Fruit fly (Drosophila melanogaster): ENCODE measurements around the gene CG6813.
A peak's percentile ranks its signal among the peaks of the same experiment; 100 is the strongest.

Gene CG6813

DNA sequence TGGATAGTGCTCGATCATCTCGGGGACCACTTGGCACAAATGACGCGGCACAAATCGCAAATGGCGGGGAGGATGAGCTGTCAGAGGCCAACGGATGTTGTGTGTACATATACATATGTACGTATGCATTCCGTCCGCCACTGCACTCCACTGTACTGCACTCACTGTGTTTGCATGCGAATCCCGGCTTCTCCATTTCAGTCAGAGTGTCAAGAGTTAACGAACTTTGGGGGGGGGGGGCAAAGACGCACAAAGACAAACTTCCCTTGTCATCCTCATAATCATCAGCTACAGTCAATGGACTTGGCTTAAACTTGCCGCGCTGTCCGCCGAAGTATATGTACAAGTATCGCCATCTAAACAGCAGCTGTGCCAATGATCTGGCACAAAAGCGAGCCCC lies 12.3 kb downstream of the CG6813 start:
- no peak for TF ChIP-seq Snoo (tag; optimal IDR thresholded peaks at IDR 0.05)
- 0 out of 3 replicates have a peak, but pooled peaks have one; percentile 12 for TF ChIP-seq CG4496 (GFP tag; IDR thresholded peaks at IDR 0.05)
- TF ChIP-seq gl (tag; optimal IDR thresholded peaks at IDR 0.05), result no peak
- TF ChIP-seq Ets98B (GFP tag; IDR thresholded peaks at IDR 0.05), result no peak
- TF ChIP-seq CG13204 (GFP tag; optimal IDR thresholded peaks at IDR 0.05), result peak; percentile 24
- TF ChIP-seq Pif1A (GFP tag; optimal IDR thresholded peaks at IDR 0.05), result no peak
- TF ChIP-seq EcR (GFP tag; optimal IDR thresholded peaks at IDR 0.05), result peak; percentile 89
- TF ChIP-seq CG10348 (GFP tag; IDR thresholded peaks at IDR 0.05), result no peak

DNA sequence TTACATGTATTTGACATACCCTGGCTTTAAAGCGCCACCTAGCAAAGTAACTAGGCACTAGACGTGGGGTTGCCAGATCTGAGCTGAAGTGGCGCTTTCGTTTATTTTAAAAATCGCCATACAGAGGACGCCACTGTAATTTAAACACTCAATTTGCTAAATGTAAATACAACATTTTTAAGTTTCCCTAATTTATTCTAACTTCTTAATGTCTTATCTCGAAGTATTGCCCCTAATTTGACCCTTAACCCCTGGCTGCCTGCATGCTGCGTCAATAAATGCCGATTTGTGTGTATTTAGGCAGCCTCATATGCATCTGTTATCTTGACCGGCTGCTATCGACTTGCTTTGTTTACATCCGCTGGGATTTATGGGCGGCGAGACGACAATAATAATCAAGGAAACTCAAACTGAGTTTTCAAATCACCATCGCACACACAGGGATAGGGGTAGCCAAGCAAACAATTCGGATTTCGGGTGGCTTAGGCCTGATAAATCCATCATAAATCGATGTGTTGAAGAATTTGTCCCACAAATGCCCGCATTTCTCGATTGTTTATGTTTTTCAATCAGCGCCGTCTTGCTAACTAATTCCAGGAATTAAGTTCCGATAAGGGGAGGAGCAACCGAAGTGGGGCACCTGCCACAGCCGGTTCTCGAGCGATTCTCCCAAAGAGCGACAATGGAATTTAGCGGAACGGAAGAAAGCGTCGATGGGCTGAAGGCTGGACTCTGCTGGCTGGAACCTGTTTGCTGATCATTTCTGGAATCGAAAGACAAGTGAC lies 13.0 kb downstream of the CG6813 start:
- TF ChIP-seq CG15710 (tag; optimal IDR thresholded peaks at IDR 0.05) (peak; percentile 30), D1 (tag; optimal IDR thresholded peaks at IDR 0.05) (peak; percentile 35), gl (tag; optimal IDR thresholded peaks at IDR 0.05) (no peak), Ets98B (GFP tag; IDR thresholded peaks at IDR 0.05) (no peak), CG13204 (GFP tag; optimal IDR thresholded peaks at IDR 0.05) (no peak), Snoo (tag; optimal IDR thresholded peaks at IDR 0.05) (peak; percentile 42)

DNA sequence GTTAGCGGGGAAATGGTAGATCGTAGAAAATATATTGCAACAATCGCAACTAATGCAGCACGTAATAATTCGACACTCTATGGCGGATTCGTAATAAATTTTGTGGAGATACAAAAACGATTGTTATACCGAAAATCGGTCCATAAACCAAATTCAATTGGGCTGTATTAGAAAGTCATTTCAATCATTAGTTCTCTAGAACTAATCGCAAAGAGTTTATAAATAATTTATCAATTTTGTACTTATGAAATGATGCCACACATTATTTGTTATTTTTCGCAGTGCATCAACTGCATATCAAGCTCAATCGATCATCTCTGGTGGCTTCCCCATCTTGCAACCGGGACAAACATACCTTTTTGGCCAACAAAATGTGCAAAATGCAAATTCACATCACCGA lies 14.0 kb downstream of the CG6813 start:
- TF ChIP-seq CG14655 (GFP tag; optimal IDR thresholded peaks at IDR 0.05), result peak; percentile 5
- TF ChIP-seq CG4496 (GFP tag; IDR thresholded peaks at IDR 0.05), result no peak
- TF ChIP-seq CG8301 (tag; optimal IDR thresholded peaks at IDR 0.05), result peak; percentile 14
- no peak for TF ChIP-seq CG13204 (GFP tag; optimal IDR thresholded peaks at IDR 0.05)
- no peak for TF ChIP-seq CG12605 (GFP tag; IDR thresholded peaks at IDR 0.05)
- no peak for TF ChIP-seq fd96Ca (GFP tag; IDR thresholded peaks at IDR 0.05)

DNA sequence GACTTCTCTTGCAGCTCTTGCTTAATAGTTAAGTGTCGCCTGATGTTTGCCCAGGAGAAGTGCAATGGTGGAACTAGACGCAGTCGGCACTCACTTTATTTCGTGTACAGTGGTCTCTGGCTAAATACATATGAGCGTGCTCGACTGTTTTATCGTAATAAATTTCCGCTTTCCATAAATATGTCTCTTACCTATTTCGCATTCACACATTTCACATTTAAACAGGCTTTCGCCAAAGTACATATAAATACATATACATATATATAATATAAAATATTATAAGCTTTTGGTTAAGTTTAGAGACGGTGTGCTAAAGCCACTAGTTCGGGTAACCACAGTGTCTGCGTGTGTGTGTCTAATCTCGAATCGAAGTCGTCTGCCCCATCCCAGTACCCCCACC lies 19.8 kb downstream of the CG6813 start:
- TF ChIP-seq CG12605 (GFP tag; IDR thresholded peaks at IDR 0.05), result no peak
- no peak for TF ChIP-seq rn (GFP tag; IDR thresholded peaks at IDR 0.05)
- no peak for TF ChIP-seq Snoo (tag; optimal IDR thresholded peaks at IDR 0.05)
- TF ChIP-seq CG17806 (tag; optimal IDR thresholded peaks at IDR 0.05), result no peak
- peak; percentile 68 for TF ChIP-seq CG14655 (GFP tag; optimal IDR thresholded peaks at IDR 0.05)
- no peak for TF ChIP-seq Ets98B (GFP tag; IDR thresholded peaks at IDR 0.05)
- TF ChIP-seq CG9948 (tag; optimal IDR thresholded peaks at IDR 0.05), result peak; percentile 10
- TF ChIP-seq CG34367 (tag; optimal IDR thresholded peaks at IDR 0.05), result no peak
- peak; percentile 40; the same call in 1 of the 2 replicates for TF ChIP-seq CG32121 (GFP tag; IDR thresholded peaks at IDR 0.05)
- TF ChIP-seq EcR (GFP tag; optimal IDR thresholded peaks at IDR 0.05), result no peak
- no peak for TF ChIP-seq Pif1B (GFP tag; optimal IDR thresholded peaks at IDR 0.05)
- TF ChIP-seq CG10348 (GFP tag; IDR thresholded peaks at IDR 0.05), result no peak
- TF ChIP-seq CG13204 (GFP tag; optimal IDR thresholded peaks at IDR 0.05), result no peak
- TF ChIP-seq CG8301 (tag; optimal IDR thresholded peaks at IDR 0.05), result peak; percentile 38
- no peak for TF ChIP-seq CG8159 (tag; optimal IDR thresholded peaks at IDR 0.05)
- no peak for TF ChIP-seq D1 (tag; optimal IDR thresholded peaks at IDR 0.05)
- TF ChIP-seq gl (tag; optimal IDR thresholded peaks at IDR 0.05), result no peak
- TF ChIP-seq CG4496 (GFP tag; IDR thresholded peaks at IDR 0.05), result peak; percentile 48; the same call in 1 of the 3 replicates
- TF ChIP-seq fd96Ca (GFP tag; IDR thresholded peaks at IDR 0.05), result peak; percentile 76

DNA sequence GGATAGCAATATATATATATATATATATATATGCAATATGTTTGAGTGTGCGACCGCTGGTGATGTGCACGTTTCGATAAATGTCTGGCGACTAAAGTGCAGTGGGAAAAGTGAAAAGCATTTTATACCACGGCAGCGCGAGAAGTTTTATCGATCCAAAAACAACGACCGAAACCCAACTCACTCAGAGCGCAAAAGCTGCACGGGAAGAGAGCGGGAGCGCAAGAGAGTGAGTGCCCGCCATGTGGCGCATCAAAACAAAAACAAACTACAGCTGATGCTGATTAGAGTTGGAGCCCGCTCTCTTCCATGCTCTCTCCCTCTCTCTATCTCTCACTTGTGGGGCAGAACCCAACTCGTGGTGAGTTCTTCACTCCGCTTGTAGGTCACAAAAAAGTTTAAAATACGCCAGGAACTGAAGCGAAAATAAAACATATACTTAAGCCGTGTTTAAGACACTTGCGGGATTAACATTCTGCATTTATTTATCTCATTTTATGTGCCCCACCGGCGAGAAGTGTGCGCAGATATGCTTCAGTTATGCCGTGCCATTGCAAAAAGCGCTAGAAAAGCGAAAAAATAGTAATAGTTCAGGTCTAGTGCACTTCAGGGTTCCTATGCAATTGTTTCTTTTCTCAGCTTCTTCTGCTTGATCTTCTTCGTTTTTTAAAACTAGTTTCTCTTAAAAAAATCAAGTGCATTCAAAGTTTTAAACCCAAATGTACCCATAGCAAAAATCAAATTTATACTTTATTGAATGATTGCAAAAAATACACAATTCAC lies 21.6 kb downstream of the CG6813 start:
- TF ChIP-seq Pif1B (GFP tag; optimal IDR thresholded peaks at IDR 0.05), result peak; percentile 65
- TF ChIP-seq D1 (tag; optimal IDR thresholded peaks at IDR 0.05), result no peak
- peak; percentile 72; the same call in 1 of the 2 replicates for TF ChIP-seq Ets98B (GFP tag; IDR thresholded peaks at IDR 0.05)
- TF ChIP-seq Snoo (tag; optimal IDR thresholded peaks at IDR 0.05), result peak; percentile 32
- no peak for TF ChIP-seq CG9948 (tag; optimal IDR thresholded peaks at IDR 0.05)
- peak; percentile 48; the same call in 1 of the 2 replicates for TF ChIP-seq CG32121 (GFP tag; IDR thresholded peaks at IDR 0.05)
- TF ChIP-seq rn (GFP tag; IDR thresholded peaks at IDR 0.05), result no peak
- peak; percentile 50 for TF ChIP-seq EcR (GFP tag; optimal IDR thresholded peaks at IDR 0.05)
- peak; percentile 45 for TF ChIP-seq Pif1A (GFP tag; optimal IDR thresholded peaks at IDR 0.05)
- peak; percentile 26 for TF ChIP-seq CG8159 (tag; optimal IDR thresholded peaks at IDR 0.05)
- TF ChIP-seq CG12605 (GFP tag; IDR thresholded peaks at IDR 0.05), result peak; percentile 90
- peak; percentile 64 for TF ChIP-seq CG13204 (GFP tag; optimal IDR thresholded peaks at IDR 0.05)
- TF ChIP-seq CG17806 (tag; optimal IDR thresholded peaks at IDR 0.05), result peak; percentile 8
- TF ChIP-seq fd96Ca (GFP tag; IDR thresholded peaks at IDR 0.05), result peak; percentile 73; the same call in 2 of the 3 replicates
- TF ChIP-seq CG10348 (GFP tag; IDR thresholded peaks at IDR 0.05), result no peak
- peak; percentile 0 for TF ChIP-seq CG34367 (tag; optimal IDR thresholded peaks at IDR 0.05)
- TF ChIP-seq CG15710 (tag; optimal IDR thresholded peaks at IDR 0.05), result peak; percentile 6
- peak; percentile 51 for TF ChIP-seq gl (tag; optimal IDR thresholded peaks at IDR 0.05)
- TF ChIP-seq CG4496 (GFP tag; IDR thresholded peaks at IDR 0.05), result peak; percentile 64
- peak; percentile 26 for TF ChIP-seq CG8301 (tag; optimal IDR thresholded peaks at IDR 0.05)
- peak; percentile 46 for TF ChIP-seq CG14655 (GFP tag; optimal IDR thresholded peaks at IDR 0.05)

DNA sequence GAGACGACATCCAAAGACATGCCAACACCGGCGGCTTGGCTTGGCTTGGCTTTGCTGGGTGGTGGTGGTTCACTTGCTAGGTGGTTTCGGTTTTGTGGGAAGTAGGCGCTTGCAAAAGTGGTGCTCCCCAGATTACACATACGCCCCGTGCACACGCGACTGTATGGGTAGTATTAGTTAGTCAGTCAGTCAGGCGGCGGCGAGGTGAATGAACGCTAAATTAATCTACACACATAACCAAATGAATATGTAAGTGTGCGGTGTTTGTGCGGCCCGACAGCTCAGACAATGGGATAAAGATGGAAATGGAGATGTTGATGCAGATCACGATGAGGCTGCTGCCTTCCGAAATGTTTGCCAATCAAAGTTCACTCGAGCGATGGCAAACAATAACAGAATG lies 23.3 kb downstream of the CG6813 start:
- TF ChIP-seq EcR (GFP tag; optimal IDR thresholded peaks at IDR 0.05), result peak; percentile 70
- TF ChIP-seq CG15710 (tag; optimal IDR thresholded peaks at IDR 0.05), result no peak
- TF ChIP-seq CG8159 (tag; optimal IDR thresholded peaks at IDR 0.05), result no peak

All from whole organism, pupa.